Fruit fly (Drosophila melanogaster) S2 (cell line): ENCODE data around the gene zye.

Experiments
- CG8478 ChIP-seq: fragments of >200 bp; optimal IDR thresholded peaks from 2 replicates; lab custom pipeline; 2018
- CTCF ChIP-seq, 2 experiments: fragments of >200 bp; optimal IDR thresholded peaks; 2 replicates each; lab custom pipeline; 2018

DNA sequence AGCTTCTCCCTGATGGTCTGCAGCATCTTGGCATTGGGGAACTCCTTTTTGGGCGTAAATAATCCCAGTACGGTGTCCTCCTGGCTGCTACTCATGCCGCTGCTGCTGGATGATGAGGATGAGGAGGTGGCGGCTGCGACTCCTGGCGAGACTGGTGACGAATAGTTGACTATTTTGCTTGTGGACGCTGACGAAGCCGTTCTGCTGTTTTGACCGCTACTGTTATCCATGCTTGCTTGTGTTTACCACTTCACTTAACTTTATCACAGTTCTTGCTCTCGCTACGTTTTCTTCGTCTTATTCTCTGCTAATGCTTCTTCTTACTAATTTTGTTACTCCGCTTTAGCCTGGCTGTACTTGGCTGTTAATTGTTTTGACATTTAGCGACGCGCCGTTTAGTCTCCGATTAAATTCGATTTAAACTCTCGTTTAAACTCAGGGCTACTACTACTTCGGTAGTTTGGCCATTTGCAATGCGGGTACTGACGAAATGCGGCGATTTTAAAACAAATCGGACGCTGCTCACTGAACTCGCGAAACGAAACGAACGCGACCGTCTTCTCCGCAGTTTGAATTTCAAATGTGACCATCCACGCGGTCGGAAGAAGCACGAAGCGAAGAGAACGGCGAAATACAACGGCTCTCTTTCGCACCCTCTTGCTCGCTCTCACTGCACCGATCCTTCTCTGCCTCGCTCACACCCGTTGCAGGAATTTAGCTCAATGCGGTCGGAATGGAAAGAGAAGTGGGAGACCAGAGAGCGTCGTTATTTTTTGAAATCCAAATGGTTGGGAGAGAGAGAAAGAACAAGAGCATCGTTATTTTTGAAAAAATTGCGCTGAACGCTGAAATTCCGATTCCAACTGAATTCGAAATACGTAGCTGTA, 12.1 kb upstream of the zye start, which contains the start of gene trbl:
- no peak for TF ChIP-seq CG8478 (lab: Kevin White, UChicago)
- peak in 1 of 2 experiments; percentile 3 for TF ChIP-seq CTCF (optimal IDR thresholded peaks at IDR 0.05; lab: Kevin White, UChicago)
